Fruit fly (Drosophila melanogaster) Kc167 (cell line): ENCODE results near the gene CG31064.

Source experiments
- h ChIP-seq: fragments of >200 bp; optimal IDR thresholded peaks from 3 replicates; lab custom pipeline; 2018; ENCODE audit warnings: missing external identifiers
- insv ChIP-seq: fragments of >200 bp; optimal IDR thresholded peaks from 3 replicates; lab custom pipeline; 2018; ENCODE audit warnings: missing external identifiers

- TF ChIP-seq h (lab: Kevin White, UChicago) = no peak
- no peak for TF ChIP-seq insv (lab: Kevin White, UChicago)
These were observed 905 bp downstream of the CG31064 start for dm6 chr3R:27237980-27238379.
